Fruit fly (Drosophila melanogaster) whole organism, embryonic: Measurements from ENCODE around the gene cav.

ENCODE experiments used
- Asciz ChIP-seq: fragments of 200-800 bp; sonication (Bioruptor generic); optimal IDR thresholded peaks from 2 replicates; lab custom pipeline; 2017; ENCODE audit warnings: missing biosample characterization, mild to moderate bottlenecking, missing genetic modification characterization, missing genetic modification reagents
- CG10321 ChIP-seq: fragments of 200-800 bp; sonication (Bioruptor generic); IDR thresholded peaks from 2 replicates; pipeline ENCODE4 v1.3.6; 2022; ENCODE audit warnings: missing biosample characterization, missing genetic modification characterization
- CG10431 ChIP-seq: fragments of 200-800 bp; sonication (Bioruptor generic); optimal IDR thresholded peaks from 3 replicates; lab custom pipeline; 2018; ENCODE audit warnings: missing biosample characterization, mild to moderate bottlenecking, missing genetic modification characterization
- CG11456 ChIP-seq: fragments of 200-800 bp; sonication (Bioruptor generic); IDR thresholded peaks from 3 replicates; pipeline ENCODE4 v1.3.6; 2022; ENCODE audit warnings: missing biosample characterization, missing genetic modification characterization
- CG11504 ChIP-seq: fragments of 200-800 bp; sonication (Bioruptor generic); optimal IDR thresholded peaks from 3 replicates; lab custom pipeline; 2019; ENCODE audit warnings: missing biosample characterization, mild to moderate bottlenecking, missing genetic modification characterization, moderate library complexity
- CG12659 ChIP-seq: fragments of 200-800 bp; sonication (Bioruptor generic); optimal IDR thresholded peaks from 3 replicates; lab custom pipeline; 2017; ENCODE audit warnings: mild to moderate bottlenecking, missing biosample characterization, missing genetic modification reagents, missing genetic modification characterization
- CG13424 ChIP-seq: fragments of 200-800 bp; sonication (Bioruptor generic); optimal IDR thresholded peaks from 2 replicates; lab custom pipeline; 2019; ENCODE audit warnings: missing biosample characterization, mild to moderate bottlenecking, missing genetic modification characterization, moderate library complexity
- CG14710 ChIP-seq: fragments of 200-800 bp; sonication (Bioruptor generic); optimal IDR thresholded peaks from 3 replicates; lab custom pipeline; 2019; ENCODE audit warnings: missing biosample characterization, mild to moderate bottlenecking, missing genetic modification characterization, moderate library complexity
- CG16863 ChIP-seq: fragments of 200-800 bp; sonication (Bioruptor generic); optimal IDR thresholded peaks from 3 replicates; lab custom pipeline; 2016; ENCODE audit warnings: missing biosample characterization, missing genetic modification characterization
- CG17361 ChIP-seq: fragments of 200-800 bp; sonication (Bioruptor generic); IDR thresholded peaks from 3 replicates; pipeline ENCODE4 v1.3.6; 2022; ENCODE audit warnings: missing biosample characterization, missing genetic modification characterization
- CG2202 ChIP-seq: fragments of 200-800 bp; sonication (Bioruptor generic); optimal IDR thresholded peaks from 2 replicates; lab custom pipeline; 2018; ENCODE audit warnings: missing biosample characterization, mild to moderate bottlenecking, missing genetic modification characterization
- CG2678 ChIP-seq: fragments of 200-800 bp; sonication (Bioruptor generic); optimal IDR thresholded peaks from 3 replicates; lab custom pipeline; 2019; ENCODE audit warnings: missing biosample characterization, mild to moderate bottlenecking, missing genetic modification characterization, moderate library complexity
- CG2712 ChIP-seq: fragments of 200-800 bp; optimal IDR thresholded peaks from 3 replicates; lab custom pipeline; 2019; ENCODE audit warnings: missing biosample characterization, mild to moderate bottlenecking, missing genetic modification characterization, moderate library complexity
- CG3281 ChIP-seq: fragments of 200-800 bp; sonication (Bioruptor generic); optimal IDR thresholded peaks from 3 replicates; lab custom pipeline; 2017; ENCODE audit warnings: missing biosample characterization, mild to moderate bottlenecking, missing genetic modification characterization
- CG34422 ChIP-seq: fragments of 200-800 bp; sonication (Bioruptor generic); IDR thresholded peaks from 3 replicates; pipeline ENCODE4 v1.3.6; 2022; ENCODE audit warnings: missing biosample characterization, missing genetic modification characterization
- CG4328 ChIP-seq: fragments of 200-800 bp; sonication (Bioruptor generic); optimal IDR thresholded peaks from 3 replicates; lab custom pipeline; 2017; ENCODE audit warnings: missing biosample characterization, missing genetic modification reagents, missing genetic modification characterization
- CG5180 ChIP-seq: fragments of 200-800 bp; sonication (Bioruptor generic); optimal IDR thresholded peaks from 3 replicates; lab custom pipeline; 2017; ENCODE audit warnings: missing biosample characterization, missing genetic modification characterization, mild to moderate bottlenecking, moderate library complexity, missing genetic modification reagents
- CG6689 ChIP-seq: fragments of 200-800 bp; sonication (Bioruptor generic); IDR thresholded peaks from 2 replicates; pipeline ENCODE4 v1.3.6; 2022; ENCODE audit warnings: missing biosample characterization, missing genetic modification characterization
- CG7556 ChIP-seq: fragments of 200-800 bp; sonication (Bioruptor generic); optimal IDR thresholded peaks from 2 replicates; lab custom pipeline; 2017; ENCODE audit warnings: missing biosample characterization, mild to moderate bottlenecking, missing genetic modification characterization
- CG7963 ChIP-seq: fragments of 200-800 bp; sonication (Bioruptor generic); IDR thresholded peaks from 3 replicates; pipeline ENCODE4 v1.3.6; 2022; ENCODE audit warnings: missing biosample characterization, missing genetic modification characterization; ENCODE audit not compliant: partially characterized antibody
- CG8924 ChIP-seq: fragments of 200-800 bp; optimal IDR thresholded peaks from 3 replicates; lab custom pipeline; 2019; ENCODE audit warnings: missing biosample characterization, mild to moderate bottlenecking, missing genetic modification characterization, moderate library complexity
- CG9437 ChIP-seq: fragments of 200-800 bp; sonication (Bioruptor generic); optimal IDR thresholded peaks from 2 replicates; lab custom pipeline; 2018; ENCODE audit warnings: missing biosample characterization, mild to moderate bottlenecking, missing genetic modification characterization
- Eip74EF ChIP-seq, 2 experiments: fragments of 200-800 bp in 1 of 2; fragments of >200 bp in 1 of 2; sonication (Bioruptor generic) in 1 of 2; optimal IDR thresholded peaks; 2 replicates each; lab custom pipeline; 2017 to 2019; ENCODE audit warnings: missing biosample characterization in 2 of 2, missing genetic modification characterization in 2 of 2, mild to moderate bottlenecking in 1 of 2, moderate library complexity in 1 of 2
- Hmr ChIP-seq: fragments of 200-800 bp; sonication (Bioruptor generic); optimal IDR thresholded peaks from 3 replicates; lab custom pipeline; 2017; ENCODE audit warnings: mild to moderate bottlenecking, missing biosample characterization, missing genetic modification reagents, missing genetic modification characterization
- Hr3 ChIP-seq: fragments of 200-800 bp; sonication (Bioruptor generic); optimal IDR thresholded peaks from 3 replicates; lab custom pipeline; 2016; ENCODE audit warnings: missing biosample characterization, missing genetic modification characterization
- Med ChIP-seq: fragments of 200-800 bp; sonication (Bioruptor generic); peaks from one replicate; lab custom pipeline; 2016; ENCODE audit warnings: missing biosample characterization, missing genetic modification characterization, mild to moderate bottlenecking, inconsistent platforms, moderate library complexity
- NFAT ChIP-seq: fragments of 200-800 bp; sonication (Bioruptor generic); IDR thresholded peaks from 2 replicates; pipeline ENCODE4 v1.3.6; 2022; ENCODE audit warnings: missing biosample characterization, missing genetic modification characterization
- Ravus ChIP-seq: fragments of 200-800 bp; sonication (Bioruptor generic); IDR thresholded peaks from 2 replicates; pipeline ENCODE4 v1.3.6; 2022; ENCODE audit warnings: missing biosample characterization, missing genetic modification characterization
- Sox100B ChIP-seq: fragments of 200-800 bp; sonication (Bioruptor generic); optimal IDR thresholded peaks from 3 replicates; lab custom pipeline; 2018; ENCODE audit warnings: missing biosample characterization, mild to moderate bottlenecking, missing genetic modification characterization
- Sox102F ChIP-seq: fragments of 200-800 bp; sonication (Bioruptor generic); optimal IDR thresholded peaks from 2 replicates; lab custom pipeline; 2018; ENCODE audit warnings: missing biosample characterization, mild to moderate bottlenecking, missing genetic modification characterization, moderate library complexity
- Ssrp ChIP-seq: fragments of 200-800 bp; sonication (Bioruptor generic); optimal IDR thresholded peaks from 2 replicates; lab custom pipeline; 2018; ENCODE audit warnings: missing biosample characterization, mild to moderate bottlenecking, missing genetic modification characterization, moderate library complexity
- ap ChIP-seq: fragments of 200-800 bp; sonication (Bioruptor generic); IDR thresholded peaks from 2 replicates; pipeline ENCODE4 v1.3.6; 2022; ENCODE audit warnings: missing biosample characterization, missing genetic modification characterization
- az2 ChIP-seq: fragments of 200-800 bp; sonication (Bioruptor generic); optimal IDR thresholded peaks from 3 replicates; lab custom pipeline; 2016; ENCODE audit warnings: missing biosample characterization, missing genetic modification characterization
- ci ChIP-seq: fragments of 200-800 bp; sonication (Bioruptor generic); IDR thresholded peaks from 3 replicates; pipeline ENCODE4 v1.3.6; 2022; ENCODE audit warnings: missing biosample characterization, missing genetic modification characterization
- dysf ChIP-seq: fragments of 200-800 bp; sonication (Bioruptor generic); IDR thresholded peaks from 3 replicates; pipeline ENCODE4 v1.3.6; 2022; ENCODE audit warnings: missing biosample characterization, missing genetic modification characterization
- ems ChIP-seq: fragments of 200-800 bp; sonication (Bioruptor generic); optimal IDR thresholded peaks from 3 replicates; lab custom pipeline; 2016; ENCODE audit warnings: missing biosample characterization, missing genetic modification characterization
- insv ChIP-seq, 2 experiments: fragments of 200-800 bp; sonication (Bioruptor generic); optimal IDR thresholded peaks; 3 replicates each; lab custom pipeline; 2016 to 2018; ENCODE audit warnings: missing biosample characterization in 2 of 2, missing genetic modification characterization in 2 of 2
- jigr1 ChIP-seq: fragments of 200-800 bp; sonication (Bioruptor generic); IDR thresholded peaks from 3 replicates; pipeline ENCODE4 v1.3.6; 2022; ENCODE audit warnings: missing biosample characterization, missing genetic modification characterization
- nmo ChIP-seq: fragments of 200-800 bp; sonication (Bioruptor generic); optimal IDR thresholded peaks from 2 replicates; lab custom pipeline; 2018; ENCODE audit warnings: missing biosample characterization, mild to moderate bottlenecking, missing genetic modification characterization, moderate library complexity
- odd ChIP-seq: fragments of 200-800 bp; sonication (Bioruptor generic); optimal IDR thresholded peaks from 2 replicates; lab custom pipeline; 2017; ENCODE audit warnings: missing biosample characterization, mild to moderate bottlenecking, missing genetic modification characterization
- org-1 ChIP-seq: fragments of 200-800 bp; sonication (Bioruptor generic); optimal IDR thresholded peaks from 2 replicates; lab custom pipeline; 2017; ENCODE audit warnings: missing biosample characterization, missing genetic modification characterization
- prd ChIP-seq, 3 experiments: fragments of >200 bp in 2 of 3; fragments of 200-800 bp in 1 of 3; sonication (Bioruptor generic) in 1 of 3; optimal IDR thresholded peaks in 2 of 3; IDR thresholded peaks in 1 of 3; 2 replicates in 2 of 3; 3 replicates in 1 of 3; pipeline versions ENCODE4 v1.3.6 to Lab custom; 2017 to 2022; ENCODE audit warnings: missing biosample characterization in 1 of 3, missing genetic modification characterization in 1 of 3
- row ChIP-seq: fragments of 200-800 bp; sonication (Bioruptor generic); IDR thresholded peaks from 3 replicates; pipeline ENCODE4 v1.3.6; 2022; ENCODE audit warnings: missing biosample characterization, missing genetic modification characterization
- sc ChIP-seq, 3 experiments: fragments of >200 bp in 2 of 3; fragments of 200-800 bp in 1 of 3; sonication (Bioruptor generic) in 1 of 3; optimal IDR thresholded peaks; 2 replicates in 2 of 3; 3 replicates in 1 of 3; lab custom pipeline; 2017; ENCODE audit warnings: mild to moderate bottlenecking in 1 of 3, missing biosample characterization in 1 of 3, missing genetic modification characterization in 1 of 3, missing genetic modification reagents in 1 of 3
- sisA ChIP-seq: fragments of 200-800 bp; sonication (Bioruptor generic); IDR thresholded peaks from 2 replicates; pipeline ENCODE4 v1.3.6; 2022; ENCODE audit warnings: missing biosample characterization, missing genetic modification characterization
- unpg ChIP-seq: fragments of 200-800 bp; sonication (Bioruptor generic); optimal IDR thresholded peaks from 3 replicates; lab custom pipeline; 2018; ENCODE audit warnings: missing biosample characterization, mild to moderate bottlenecking, missing genetic modification characterization, moderate library complexity
- wor ChIP-seq: fragments of 200-800 bp; sonication (Bioruptor generic); IDR thresholded peaks from 2 replicates; pipeline ENCODE4 v1.3.6; 2022; ENCODE audit warnings: missing biosample characterization, missing genetic modification characterization
- zfh1 ChIP-seq: fragments of 200-800 bp; sonication (Bioruptor generic); IDR thresholded peaks from 3 replicates; pipeline ENCODE4 v1.3.6; 2022; ENCODE audit warnings: missing biosample characterization, missing genetic modification characterization

Gene cav

dm6 chr3R:24205935-24206334, 15.0 kb upstream of the cav start (continued):
- TF ChIP-seq CG10431 (GFP tag; lab: Kevin White, UChicago): no peak
- peak; percentile 63 for TF ChIP-seq Med (GFP tag; lab: Kevin White, UChicago)
- no peak for TF ChIP-seq CG10321 (GFP tag; lab: Robert Waterston, UW)
- no peak; the same call in 1 of the 2 replicates for TF ChIP-seq ap (GFP tag; lab: Robert Waterston, UW)
- peak; percentile 73 for TF ChIP-seq Sox100B (GFP tag; lab: Kevin White, UChicago)
- TF ChIP-seq CG14710 (tag; lab: Kevin White, UChicago): no peak
- no peak for TF ChIP-seq sc (optimal IDR thresholded peaks at IDR 0.05; lab: Kevin White, UChicago)
- peak; percentile 12 for TF ChIP-seq sc (GFP tag; optimal IDR thresholded peaks at IDR 0.05; lab: Kevin White, UChicago)
- TF ChIP-seq CG34422 (GFP tag; lab: Robert Waterston, UW): no peak
- peak; percentile 23 for TF ChIP-seq Hr3 (GFP tag; lab: Kevin White, UChicago)
- TF ChIP-seq Asciz (GFP tag; lab: Kevin White, UChicago): peak; percentile 47
- TF ChIP-seq zfh1: peak; percentile 13; the same call in 1 of the 3 replicates
- TF ChIP-seq Hmr (GFP tag; lab: Kevin White, UChicago): peak; percentile 2
- TF ChIP-seq insv (GFP tag; optimal IDR thresholded peaks at IDR 0.05; lab: Kevin White, UChicago): no peak
- peak; percentile 23 for TF ChIP-seq org-1 (GFP tag; lab: Kevin White, UChicago)
- peak; percentile 38 for TF ChIP-seq Ssrp (tag; lab: Kevin White, UChicago)
- 0 out of 2 replicates have a peak, but pooled peaks have one; percentile 24 for TF ChIP-seq sisA (GFP tag; lab: Robert Waterston, UW)
- peak; percentile 38; the same call in 1 of the 2 replicates for TF ChIP-seq CG6689 (GFP tag; lab: Robert Waterston, UW)
- peak; percentile 47 for TF ChIP-seq CG13424 (tag; lab: Kevin White, UChicago)
- no peak for TF ChIP-seq Ravus (GFP tag; lab: Robert Waterston, UW)
- no peak for TF ChIP-seq unpg
- peak; percentile 35; the same call in 2 of the 3 replicates for TF ChIP-seq row (GFP tag; lab: Robert Waterston, UW)
- TF ChIP-seq wor (GFP tag; lab: Robert Waterston, UW): peak; percentile 26; the same call in 1 of the 2 replicates
- TF ChIP-seq CG9437 (GFP tag; lab: Kevin White, UChicago): peak; percentile 51
- TF ChIP-seq CG7556 (GFP tag; lab: Kevin White, UChicago): peak; percentile 34
- peak; percentile 14 for TF ChIP-seq CG5180
- TF ChIP-seq jigr1 (GFP tag; lab: Robert Waterston, UW): 0 out of 3 replicates have a peak, but pooled peaks have one; percentile 23
- peak; percentile 65 for TF ChIP-seq Sox102F
- peak; percentile 12 for TF ChIP-seq CG8924 (tag; lab: Kevin White, UChicago)
- no peak for TF ChIP-seq CG2202
- TF ChIP-seq CG2678 (tag; lab: Kevin White, UChicago): peak; percentile 47
- TF ChIP-seq ci (GFP tag; lab: Robert Waterston, UW): 0 out of 3 replicates have a peak, but pooled peaks have one; percentile 13
- no peak for TF ChIP-seq prd (optimal IDR thresholded peaks at IDR 0.05; lab: Kevin White, UChicago)
- 0 out of 3 replicates have a peak, but pooled peaks have one; percentile 20 for TF ChIP-seq prd (GFP tag; IDR thresholded peaks at IDR 0.05; lab: Robert Waterston, UW)
- TF ChIP-seq odd (GFP tag; lab: Kevin White, UChicago): peak; percentile 10
- TF ChIP-seq CG2712 (tag; lab: Kevin White, UChicago): peak; percentile 25
- TF ChIP-seq CG3281 (GFP tag; lab: Kevin White, UChicago): peak; percentile 10
- TF ChIP-seq CG16863 (GFP tag; lab: Kevin White, UChicago): no peak
- TF ChIP-seq CG12659 (GFP tag; lab: Kevin White, UChicago): peak; percentile 27
- TF ChIP-seq CG17361 (GFP tag; lab: Robert Waterston, UW): peak; percentile 68; the same call in 2 of the 3 replicates
- no peak for TF ChIP-seq NFAT (GFP tag; lab: Robert Waterston, UW)
- no peak for TF ChIP-seq CG4328 (GFP tag; lab: Kevin White, UChicago)
- 0 out of 3 replicates have a peak, but pooled peaks have one; percentile 23 for TF ChIP-seq dysf (GFP tag; lab: Robert Waterston, UW)
- peak; percentile 54 for TF ChIP-seq nmo (GFP tag; lab: Kevin White, UChicago)
- TF ChIP-seq ems: no peak
- TF ChIP-seq Eip74EF (GFP tag; optimal IDR thresholded peaks at IDR 0.05; lab: Kevin White, UChicago): peak in 1 of 2 experiments; percentile 54
- TF ChIP-seq CG7963 (GFP tag; lab: Robert Waterston, UW): no peak
- TF ChIP-seq CG11504 (tag; lab: Kevin White, UChicago): peak; percentile 78
- TF ChIP-seq az2 (GFP tag; lab: Kevin White, UChicago): peak; percentile 22
- no peak for TF ChIP-seq CG11456 (GFP tag; lab: Robert Waterston, UW)
